Worm (Caenorhabditis elegans) whole organism, L3 larva: Measurements from ENCODE around the gene C06H5.14.

ENCODE experiments used
- aly-2 ChIP-seq: fragments of 150-350 bp; optimal IDR thresholded peaks from 2 replicates; lab custom pipeline; 2014; ENCODE audit warnings: missing biosample characterization, missing genetic modification characterization
- nhr-77 ChIP-seq: fragments of 150-350 bp; optimal IDR thresholded peaks from 2 replicates; lab custom pipeline; 2014; ENCODE audit warnings: missing biosample characterization, missing genetic modification characterization
- unc-62 ChIP-seq: fragments of 150-350 bp; sonication (generic microtip); optimal IDR thresholded peaks from 4 replicates; lab custom pipeline; 2014; ENCODE audit warnings: missing biosample characterization, missing genetic modification reagents, missing genetic modification characterization

- TF ChIP-seq unc-62, result no peak
- TF ChIP-seq aly-2 (tag; lab: Kevin White, UChicago), result no peak
- no peak for TF ChIP-seq nhr-77 (tag; lab: Kevin White, UChicago)
Observed at ce11 chrV:17949093-17949492, 45.2 kb downstream of the C06H5.14 start, which contains the start of gene dpy-21.
